Fruit fly (Drosophila melanogaster) whole organism, prepupa: ENCODE results near the gene CG4218.
A peak's percentile ranks its signal among the peaks of the same experiment; 100 is the strongest.

Experiments
- Blimp-1 ChIP-seq: fragments of 200-800 bp; sonication (Bioruptor generic); optimal IDR thresholded peaks from 3 replicates; lab custom pipeline; 2017; ENCODE audit warnings: missing biosample characterization, missing genetic modification characterization, mild to moderate bottlenecking, moderate library complexity, missing genetic modification reagents
- CG10631 ChIP-seq: fragments of 200-800 bp; sonication (Bioruptor generic); optimal IDR thresholded peaks from 2 replicates; lab custom pipeline; 2016; ENCODE audit warnings: missing biosample characterization, missing genetic modification characterization
- CG10669 ChIP-seq: fragments of 200-800 bp; sonication (Bioruptor generic); optimal IDR thresholded peaks from 3 replicates; lab custom pipeline; 2018; ENCODE audit warnings: missing biosample characterization, mild to moderate bottlenecking, missing genetic modification characterization, moderate library complexity
- CG11294 ChIP-seq: fragments of 200-800 bp; sonication (Bioruptor generic); IDR thresholded peaks from 2 replicates; pipeline ENCODE4 v1.3.6; 2022; ENCODE audit warnings: missing biosample characterization, missing genetic modification characterization
- CG11762 ChIP-seq: fragments of 200-800 bp; sonication (Bioruptor generic); optimal IDR thresholded peaks from 3 replicates; lab custom pipeline; 2016; ENCODE audit warnings: missing biosample characterization, missing genetic modification characterization; ENCODE audit not compliant: insufficient read depth
- CG11902 ChIP-seq: fragments of 200-800 bp; sonication (Bioruptor generic); optimal IDR thresholded peaks from 3 replicates; lab custom pipeline; 2016; ENCODE audit warnings: missing biosample characterization, missing genetic modification characterization
- CG15336 ChIP-seq: fragments of 200-800 bp; sonication (Bioruptor generic); IDR thresholded peaks from 2 replicates; pipeline ENCODE4 v1.3.6; 2022; ENCODE audit warnings: missing biosample characterization, missing genetic modification characterization
- CG1621 ChIP-seq: fragments of 200-800 bp; sonication (Bioruptor generic); optimal IDR thresholded peaks from 3 replicates; lab custom pipeline; 2018; ENCODE audit warnings: missing biosample characterization, mild to moderate bottlenecking, missing genetic modification characterization
- CG16779 ChIP-seq: fragments of 200-800 bp; sonication (Bioruptor generic); optimal IDR thresholded peaks from 3 replicates; lab custom pipeline; 2017; ENCODE audit warnings: missing biosample characterization, mild to moderate bottlenecking, missing genetic modification characterization
- CG31627 ChIP-seq: fragments of 200-800 bp; sonication (Bioruptor generic); optimal IDR thresholded peaks from 3 replicates; lab custom pipeline; 2016; ENCODE audit warnings: missing biosample characterization, missing genetic modification characterization
- CG34406 ChIP-seq: fragments of 200-800 bp; sonication (Bioruptor generic); optimal IDR thresholded peaks from 3 replicates; lab custom pipeline; 2016; ENCODE audit warnings: missing biosample characterization, missing genetic modification characterization
- CG3919 ChIP-seq: fragments of 200-800 bp; sonication (Bioruptor generic); optimal IDR thresholded peaks from 3 replicates; lab custom pipeline; 2016; ENCODE audit warnings: missing biosample characterization, missing genetic modification characterization
- CG4318 ChIP-seq: fragments of 200-800 bp; sonication (Bioruptor generic); optimal IDR thresholded peaks from 3 replicates; lab custom pipeline; 2017; ENCODE audit warnings: missing biosample characterization, mild to moderate bottlenecking, missing genetic modification characterization
- CG6163 ChIP-seq: fragments of 200-800 bp; sonication (Bioruptor generic); IDR thresholded peaks from 3 replicates; pipeline ENCODE4 v1.3.6; 2022; ENCODE audit warnings: missing biosample characterization, missing genetic modification characterization
- CG6276 ChIP-seq: fragments of 200-800 bp; sonication (Bioruptor generic); optimal IDR thresholded peaks from 2 replicates; lab custom pipeline; 2017; ENCODE audit warnings: missing biosample characterization, mild to moderate bottlenecking, missing genetic modification characterization
- CG6808 ChIP-seq: fragments of 200-800 bp; sonication (Bioruptor generic); optimal IDR thresholded peaks from 3 replicates; lab custom pipeline; 2017; ENCODE audit warnings: missing biosample characterization, missing genetic modification characterization, mild to moderate bottlenecking, moderate library complexity, missing genetic modification reagents
- CG6854 ChIP-seq: fragments of 200-800 bp; sonication (Bioruptor generic); optimal IDR thresholded peaks from 2 replicates; lab custom pipeline; 2017; ENCODE audit warnings: missing biosample characterization, mild to moderate bottlenecking, missing genetic modification characterization
- CG7368 ChIP-seq: fragments of 200-800 bp; sonication (Bioruptor generic); optimal IDR thresholded peaks from 3 replicates; lab custom pipeline; 2016; ENCODE audit warnings: missing biosample characterization, missing genetic modification characterization
- CG8119 ChIP-seq: fragments of 200-800 bp; sonication (Bioruptor generic); IDR thresholded peaks from 3 replicates; pipeline ENCODE4 v1.3.6; 2022; ENCODE audit warnings: missing biosample characterization, missing genetic modification characterization
- CG8632 ChIP-seq: fragments of 200-800 bp; sonication (Bioruptor generic); optimal IDR thresholded peaks from 3 replicates; lab custom pipeline; 2016; ENCODE audit warnings: missing biosample characterization, missing genetic modification characterization
- Eip75B ChIP-seq: fragments of 200-800 bp; sonication (Bioruptor generic); optimal IDR thresholded peaks from 3 replicates; lab custom pipeline; 2016; ENCODE audit warnings: missing biosample characterization, missing genetic modification characterization
- Eip78C ChIP-seq: fragments of 200-800 bp; sonication (Bioruptor generic); peaks from one replicate; lab custom pipeline; 2016; ENCODE audit warnings: missing biosample characterization, missing genetic modification characterization
- Eip93F ChIP-seq: fragments of 200-800 bp; sonication (Bioruptor generic); optimal IDR thresholded peaks from 2 replicates; lab custom pipeline; 2016; ENCODE audit warnings: missing biosample characterization, mild to moderate bottlenecking, missing genetic modification characterization
- Ets96B ChIP-seq: fragments of 200-800 bp; optimal IDR thresholded peaks from 2 replicates; lab custom pipeline; 2019; ENCODE audit warnings: missing biosample characterization, mild to moderate bottlenecking, missing genetic modification characterization, moderate library complexity
- Gug ChIP-seq: fragments of 200-800 bp; sonication (Bioruptor generic); IDR thresholded peaks from 2 replicates; pipeline ENCODE4 v1.3.6; 2022; ENCODE audit warnings: missing biosample characterization, missing genetic modification characterization
- Hr38 ChIP-seq: sonication (Bioruptor generic); optimal IDR thresholded peaks from 2 replicates; lab custom pipeline; 2016; ENCODE audit warnings: missing biosample characterization, missing genetic modification characterization
- Met ChIP-seq: fragments of 200-800 bp; sonication (Bioruptor generic); optimal IDR thresholded peaks from 3 replicates; lab custom pipeline; 2016; ENCODE audit warnings: missing biosample characterization, missing genetic modification characterization
- OdsH ChIP-seq: fragments of 200-800 bp; sonication (Bioruptor generic); optimal IDR thresholded peaks from 3 replicates; lab custom pipeline; 2016; ENCODE audit warnings: missing biosample characterization, missing genetic modification characterization
- Smox ChIP-seq: fragments of 200-800 bp; sonication (Bioruptor generic); optimal IDR thresholded peaks from 3 replicates; lab custom pipeline; 2016; ENCODE audit warnings: missing biosample characterization, missing genetic modification characterization
- Sox102F ChIP-seq: fragments of 200-800 bp; sonication (Bioruptor generic); optimal IDR thresholded peaks from 2 replicates; lab custom pipeline; 2016; ENCODE audit warnings: missing biosample characterization, mild to moderate bottlenecking, missing genetic modification characterization
- Sox14 ChIP-seq: fragments of 200-800 bp; sonication (Bioruptor generic); optimal IDR thresholded peaks from 3 replicates; lab custom pipeline; 2016; ENCODE audit warnings: missing biosample characterization, missing genetic modification characterization
- Sox15 ChIP-seq: fragments of 200-800 bp; sonication (Bioruptor generic); optimal IDR thresholded peaks from 3 replicates; lab custom pipeline; 2016; ENCODE audit warnings: missing biosample characterization, missing genetic modification characterization
- achi ChIP-seq: fragments of 200-800 bp; sonication (Bioruptor generic); optimal IDR thresholded peaks from 3 replicates; lab custom pipeline; 2016; ENCODE audit warnings: missing biosample characterization, missing genetic modification characterization
- acj6 ChIP-seq: fragments of 200-800 bp; sonication (Bioruptor generic); optimal IDR thresholded peaks from 3 replicates; lab custom pipeline; 2016; ENCODE audit warnings: missing biosample characterization, missing genetic modification characterization
- cyc ChIP-seq: fragments of 200-800 bp; sonication (Bioruptor generic); optimal IDR thresholded peaks from 3 replicates; lab custom pipeline; 2016; ENCODE audit warnings: missing biosample characterization, missing genetic modification characterization
- dac ChIP-seq: fragments of 200-800 bp; sonication (Bioruptor generic); optimal IDR thresholded peaks from 2 replicates; lab custom pipeline; 2017; ENCODE audit warnings: missing biosample characterization, mild to moderate bottlenecking, missing genetic modification characterization
- dsx ChIP-seq: fragments of 200-800 bp; optimal IDR thresholded peaks from 3 replicates; lab custom pipeline; 2019; ENCODE audit warnings: missing biosample characterization, mild to moderate bottlenecking, missing genetic modification characterization, moderate library complexity; ENCODE audit not compliant: poor library complexity, severe bottlenecking
- eg ChIP-seq: fragments of 200-800 bp; sonication (Bioruptor generic); IDR thresholded peaks from 3 replicates; pipeline ENCODE4 v1.3.6; 2022; ENCODE audit warnings: missing biosample characterization, missing genetic modification characterization
- esn ChIP-seq: fragments of 200-800 bp; sonication (Bioruptor generic); optimal IDR thresholded peaks from 2 replicates; lab custom pipeline; 2016; ENCODE audit warnings: missing biosample characterization, mild to moderate bottlenecking, missing genetic modification characterization, moderate library complexity
- fd59A ChIP-seq: fragments of 200-800 bp; sonication (Bioruptor generic); optimal IDR thresholded peaks from 2 replicates; lab custom pipeline; 2017; ENCODE audit warnings: missing biosample characterization, mild to moderate bottlenecking, missing genetic modification characterization, missing genetic modification reagents
- fkh ChIP-seq: fragments of 200-800 bp; sonication (Bioruptor generic); optimal IDR thresholded peaks from 3 replicates; lab custom pipeline; 2017; ENCODE audit warnings: missing biosample characterization, mild to moderate bottlenecking, missing genetic modification characterization, moderate library complexity
- net ChIP-seq: fragments of 200-800 bp; sonication (Bioruptor generic); optimal IDR thresholded peaks from 3 replicates; lab custom pipeline; 2016; ENCODE audit warnings: missing biosample characterization, missing genetic modification characterization
- pdm3 ChIP-seq: fragments of 200-800 bp; sonication (Bioruptor generic); optimal IDR thresholded peaks from 3 replicates; lab custom pipeline; 2016; ENCODE audit warnings: missing biosample characterization, missing genetic modification characterization
- spab ChIP-seq: fragments of 200-800 bp; sonication (Bioruptor generic); optimal IDR thresholded peaks from 2 replicates; lab custom pipeline; 2017; ENCODE audit warnings: missing biosample characterization, mild to moderate bottlenecking, missing genetic modification characterization, missing genetic modification reagents
- ss ChIP-seq, 2 experiments: fragments of 200-800 bp; sonication (Bioruptor generic); optimal IDR thresholded peaks; 2 replicates in 1 of 2; 3 replicates in 1 of 2; lab custom pipeline; 2017 to 2018; ENCODE audit warnings: mild to moderate bottlenecking in 2 of 2, missing biosample characterization in 2 of 2, missing genetic modification characterization in 2 of 2, moderate library complexity in 1 of 2
- svp ChIP-seq: fragments of 200-800 bp; sonication (Bioruptor generic); peaks from one replicate; lab custom pipeline; 2016; ENCODE audit warnings: missing biosample characterization, missing genetic modification characterization
- topi ChIP-seq: fragments of 200-800 bp; sonication (Bioruptor generic); optimal IDR thresholded peaks from 3 replicates; lab custom pipeline; 2016; ENCODE audit warnings: missing biosample characterization, missing genetic modification characterization
- vri ChIP-seq: fragments of 200-800 bp; sonication (Bioruptor generic); optimal IDR thresholded peaks from 3 replicates; lab custom pipeline; 2016; ENCODE audit warnings: missing biosample characterization, mild to moderate bottlenecking, missing genetic modification characterization

CG4218 gene

dm6 chr2L:14574852-14575251 lies 25.9 kb upstream of the CG4218 start (continued):
- TF ChIP-seq topi (GFP tag; lab: Kevin White, UChicago) (peak; percentile 14), Gug (GFP tag; lab: Robert Waterston, UW) (no peak)
- TF ChIP-seq, all 60 proteins: peak for 29

DNA sequence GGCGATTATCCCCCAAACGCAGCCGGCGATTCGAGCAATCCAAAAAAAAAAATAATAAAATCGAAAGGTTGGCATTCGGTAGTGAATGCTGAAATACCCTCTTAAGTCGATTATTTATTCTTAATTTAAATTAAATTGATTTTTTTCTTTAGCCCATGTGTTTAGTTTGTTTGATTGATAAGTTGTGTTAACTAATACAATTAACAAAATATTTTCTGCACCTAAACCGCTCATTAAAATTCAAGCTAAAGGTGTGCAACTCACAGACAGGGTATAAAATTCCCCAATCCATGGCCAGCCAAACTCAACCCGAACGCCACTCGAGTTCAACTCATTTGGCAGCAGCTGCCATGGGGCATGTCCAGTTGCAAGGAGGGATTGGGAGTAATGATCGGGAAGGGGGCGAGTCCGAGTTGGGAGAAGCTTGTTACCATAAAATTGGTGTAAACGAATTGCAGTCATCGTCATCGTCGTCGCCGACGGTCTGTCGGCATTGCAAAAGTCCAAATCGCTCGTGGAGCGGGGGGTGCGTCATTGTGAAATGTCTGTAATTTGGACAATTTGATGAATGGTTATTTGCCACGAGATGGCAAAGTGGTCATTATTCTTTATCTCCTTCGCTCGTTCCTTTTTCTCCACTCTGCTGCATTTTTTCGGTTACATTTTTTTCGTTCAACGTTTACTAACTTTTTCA lies 24.5 kb upstream of the CG4218 start:
- TF ChIP-seq CG6808 (GFP tag; lab: Kevin White, UChicago), result peak; percentile 35
- TF ChIP-seq acj6 (GFP tag; lab: Kevin White, UChicago), result peak; percentile 78
- TF ChIP-seq dac (GFP tag; lab: Kevin White, UChicago), result peak; percentile 12
- TF ChIP-seq Eip78C (GFP tag; lab: Kevin White, UChicago), result peak; percentile 97
- TF ChIP-seq CG8632 (GFP tag; lab: Kevin White, UChicago), result peak; percentile 77
- no peak for TF ChIP-seq fkh
- TF ChIP-seq Gug (GFP tag; lab: Robert Waterston, UW), result peak; percentile 61
- TF ChIP-seq cyc (GFP tag; lab: Kevin White, UChicago), result peak; percentile 90
- TF ChIP-seq Eip93F, result peak; percentile 89
- peak; percentile 98 for TF ChIP-seq svp
- TF ChIP-seq CG7368 (GFP tag; lab: Kevin White, UChicago), result peak; percentile 63
- peak; percentile 65 for TF ChIP-seq Ets96B
- TF ChIP-seq CG31627 (GFP tag; lab: Kevin White, UChicago), result peak; percentile 83
- TF ChIP-seq CG16779 (tag; lab: Kevin White, UChicago), result peak; percentile 57
- TF ChIP-seq CG11294, result 0 out of 2 replicates have a peak, but pooled peaks have one; percentile 20
- peak; percentile 54 for TF ChIP-seq CG6276 (GFP tag; lab: Kevin White, UChicago)
- TF ChIP-seq fd59A (GFP tag; lab: Kevin White, UChicago), result no peak
- TF ChIP-seq Smox (GFP tag; lab: Kevin White, UChicago), result peak; percentile 87
- TF ChIP-seq Sox14 (GFP tag; lab: Kevin White, UChicago), result peak; percentile 75
- peak; percentile 77 for TF ChIP-seq CG6163
- TF ChIP-seq CG3919 (GFP tag; lab: Kevin White, UChicago), result peak; percentile 81
- peak; percentile 76 for TF ChIP-seq achi (GFP tag; lab: Kevin White, UChicago)
- peak; percentile 66 for TF ChIP-seq CG10631 (GFP tag; lab: Kevin White, UChicago)
- peak; percentile 92 for TF ChIP-seq topi (GFP tag; lab: Kevin White, UChicago)
- peak; percentile 74 to 79 for TF ChIP-seq ss (GFP tag; optimal IDR thresholded peaks at IDR 0.05; lab: Kevin White, UChicago)
- peak; percentile 55 for TF ChIP-seq dsx (GFP tag; lab: Kevin White, UChicago)
- peak; percentile 64 for TF ChIP-seq Blimp-1
- peak; percentile 88 for TF ChIP-seq CG8119 (GFP tag; lab: Robert Waterston, UW)
- TF ChIP-seq CG6854 (GFP tag; lab: Kevin White, UChicago), result peak; percentile 65
- TF ChIP-seq net (GFP tag; lab: Kevin White, UChicago), result peak; percentile 58
- TF ChIP-seq eg (GFP tag; lab: Robert Waterston, UW), result peak; percentile 83
- peak; percentile 60 for TF ChIP-seq CG11762 (GFP tag; lab: Kevin White, UChicago)
- TF ChIP-seq OdsH (GFP tag; lab: Kevin White, UChicago), result peak; percentile 80
- TF ChIP-seq spab, result peak; percentile 48
- peak; percentile 84 for TF ChIP-seq Sox102F (GFP tag; lab: Kevin White, UChicago)
- TF ChIP-seq Eip75B (GFP tag; lab: Kevin White, UChicago), result peak; percentile 85
- TF ChIP-seq CG10669, result peak; percentile 55
- peak; percentile 73 for TF ChIP-seq vri (GFP tag; lab: Kevin White, UChicago)
- TF ChIP-seq CG1621 (tag; lab: Kevin White, UChicago), result no peak
- TF ChIP-seq pdm3 (GFP tag; lab: Kevin White, UChicago), result peak; percentile 81
- TF ChIP-seq esn (GFP tag; lab: Kevin White, UChicago), result peak; percentile 93
- peak; percentile 91 for TF ChIP-seq CG15336 (GFP tag; lab: Robert Waterston, UW)
- peak; percentile 69 for TF ChIP-seq Sox15 (GFP tag; lab: Kevin White, UChicago)
- peak; percentile 81 for TF ChIP-seq CG34406 (GFP tag; lab: Kevin White, UChicago)
- TF ChIP-seq Met, result peak; percentile 92
- peak; percentile 85 for TF ChIP-seq CG11902 (GFP tag; lab: Kevin White, UChicago)
- peak; percentile 14 for TF ChIP-seq CG4318 (GFP tag; lab: Kevin White, UChicago)
- no peak for TF ChIP-seq Hr38 (GFP tag; lab: Kevin White, UChicago)
